Worm (Caenorhabditis elegans) whole organism, midembryonic: ENCODE data around the gene tmed-1.

Experiments used
- cog-1 ChIP-seq: sonication (generic microtip); optimal IDR thresholded peaks from 2 replicates; lab custom pipeline; 2016; ENCODE audit warnings: missing genetic modification characterization, missing compliant biosample characterization
- flt-1 ChIP-seq: fragments of 200-800 bp; sonication (Bioruptor generic); IDR thresholded peaks from 2 replicates; pipeline ENCODE4 v1.3.6; 2022; ENCODE audit warnings: missing genetic modification characterization, missing compliant biosample characterization
- klf-2 ChIP-seq: fragments of 200-800 bp; sonication (Bioruptor generic); conservative IDR thresholded peaks from 2 replicates; pipeline ENCODE4 v1.3.6; 2022; ENCODE audit warnings: missing genetic modification reagents, missing genetic modification characterization, missing compliant biosample characterization
- med-1 ChIP-seq: sonication (generic microtip); optimal IDR thresholded peaks from 2 replicates; lab custom pipeline; 2017; ENCODE audit warnings: missing genetic modification characterization, mild to moderate bottlenecking, missing compliant biosample characterization, antibody characterized with exemption, missing genetic modification reagents; ENCODE audit not compliant: insufficient read depth
- ref-1 ChIP-seq: fragments of 200-800 bp; sonication (Bioruptor generic); conservative IDR thresholded peaks from 2 replicates; pipeline ENCODE4 v1.3.6; 2022; ENCODE audit warnings: missing genetic modification reagents, missing genetic modification characterization, missing compliant biosample characterization
- tab-1 ChIP-seq: fragments of 200-800 bp; sonication (Bioruptor generic); IDR thresholded peaks from 2 replicates; pipeline ENCODE4 v1.3.6; 2022; ENCODE audit warnings: missing genetic modification characterization, missing compliant biosample characterization

DNA sequence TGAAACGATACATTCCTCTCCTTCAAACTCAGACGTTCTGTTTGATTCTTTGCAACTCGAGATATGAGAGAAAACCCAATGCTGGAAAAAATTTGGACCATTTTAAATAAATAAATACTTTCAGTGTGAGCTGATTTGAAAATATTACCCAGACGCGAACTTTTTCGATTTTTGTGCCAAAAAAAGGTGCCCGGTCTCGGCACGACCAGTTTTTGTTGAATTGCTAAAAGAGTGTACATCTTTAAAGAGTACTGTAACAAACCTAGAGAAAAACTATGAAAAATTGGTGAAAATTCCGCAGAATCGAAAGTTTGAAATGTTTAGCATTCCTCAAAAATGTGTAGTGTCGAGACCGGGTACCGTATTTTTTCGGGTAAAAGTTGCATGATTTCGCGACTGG lies 16.7 kb downstream of the tmed-1 start, which contains the start of gene K08E4.8:
- TF ChIP-seq med-1 (no peak), tab-1 (no peak), cog-1 (tag; lab: Kevin White, UChicago) (no peak), klf-2 (GFP tag; lab: Robert Waterston, UW) (no peak), ref-1 (no peak), flt-1 (GFP tag; lab: Robert Waterston, UW) (no peak)
